Fruit fly (Drosophila melanogaster): Measurements from ENCODE around the gene CG5697.

- TF ChIP-seq CG8478 (optimal IDR thresholded peaks at IDR 0.05) = no peak
- no peak for TF ChIP-seq CTCF (optimal IDR thresholded peaks at IDR 0.05)
These were observed 33.0 kb downstream of the CG5697 start, which contains the start of gene CG7079 for dm6 chr3R:21048729-21049128.
